Worm (Caenorhabditis elegans) whole organism, L4 larva: Measurements from ENCODE around the gene C37C3.10.

Experiments
- F10B5.3 ChIP-seq: sonication (generic microtip); optimal IDR thresholded peaks from 2 replicates; lab custom pipeline; 2016; ENCODE audit warnings: mild to moderate bottlenecking, missing genetic modification characterization, missing compliant biosample characterization
- F26F4.8 ChIP-seq: fragments of 200-800 bp; sonication (Bioruptor generic); conservative IDR thresholded peaks from 2 replicates; pipeline ENCODE4 v1.3.6; 2022; ENCODE audit warnings: missing genetic modification characterization, missing compliant biosample characterization
- F37D6.2 ChIP-seq: sonication (generic microtip); optimal IDR thresholded peaks from 2 replicates; lab custom pipeline; 2016; ENCODE audit warnings: mild to moderate bottlenecking, missing genetic modification characterization, missing compliant biosample characterization
- F49E8.2 ChIP-seq: sonication (generic microtip); optimal IDR thresholded peaks from 2 replicates; lab custom pipeline; 2016; ENCODE audit warnings: missing compliant biosample characterization, mild to moderate bottlenecking, missing genetic modification characterization, borderline replicate concordance
- T20F7.1 ChIP-seq: fragments of 200-800 bp; sonication (Bioruptor generic); optimal IDR thresholded peaks from 2 replicates; lab custom pipeline; 2018; ENCODE audit warnings: mild to moderate bottlenecking, missing genetic modification characterization, missing compliant biosample characterization
- T26A8.4 ChIP-seq: fragments of 200-800 bp; sonication (Bioruptor generic); IDR thresholded peaks from 2 replicates; pipeline ENCODE4 v1.3.6; 2022; ENCODE audit warnings: missing genetic modification characterization, missing compliant biosample characterization
- Y105C5A.15 ChIP-seq: fragments of 200-800 bp; sonication (Bioruptor generic); IDR thresholded peaks from 2 replicates; pipeline ENCODE4 v1.3.6; 2022; ENCODE audit warnings: missing genetic modification characterization, missing compliant biosample characterization
- Y5F2A.4 ChIP-seq: fragments of 200-800 bp; sonication (Bioruptor generic); optimal IDR thresholded peaks from 2 replicates; lab custom pipeline; 2018; ENCODE audit warnings: mild to moderate bottlenecking, missing genetic modification characterization, missing compliant biosample characterization
- ZK337.2 ChIP-seq: fragments of 200-800 bp; sonication (Bioruptor generic); IDR thresholded peaks from 2 replicates; pipeline ENCODE4 v1.3.6; 2022; ENCODE audit warnings: missing genetic modification reagents, missing genetic modification characterization, missing compliant biosample characterization
- ZK546.5 ChIP-seq, 2 experiments: sonication (generic microtip); optimal IDR thresholded peaks; 2 replicates each; lab custom pipeline; 2017; ENCODE audit warnings: missing biosample characterization in 2 of 2, missing genetic modification characterization in 2 of 2
- aly-2 ChIP-seq: sonication (generic microtip); optimal IDR thresholded peaks from 2 replicates; lab custom pipeline; 2018; ENCODE audit warnings: missing biosample characterization, missing genetic modification characterization
- arid-1 ChIP-seq: fragments of 200-800 bp; sonication (Bioruptor generic); conservative IDR thresholded peaks from 2 replicates; pipeline ENCODE4 v1.3.6; 2022; ENCODE audit warnings: missing genetic modification reagents, missing genetic modification characterization, missing compliant biosample characterization
- ceh-28 ChIP-seq: fragments of 150-350 bp; optimal IDR thresholded peaks from 2 replicates; lab custom pipeline; 2014; ENCODE audit warnings: missing biosample characterization, missing genetic modification reagents, missing genetic modification characterization
- ceh-62 ChIP-seq: sonication (generic microtip); optimal IDR thresholded peaks from 2 replicates; lab custom pipeline; 2017; ENCODE audit warnings: missing biosample characterization, missing genetic modification characterization
- ctbp-1 ChIP-seq: fragments of 200-800 bp; sonication (Bioruptor generic); IDR thresholded peaks from 2 replicates; pipeline ENCODE4 v1.3.6; 2022; ENCODE audit warnings: missing genetic modification reagents, missing genetic modification characterization, missing compliant biosample characterization
- daf-12 ChIP-seq: fragments of 150-350 bp; optimal IDR thresholded peaks from 2 replicates; lab custom pipeline; 2014; ENCODE audit warnings: missing biosample characterization, missing genetic modification reagents, missing genetic modification characterization
- daf-8 ChIP-seq: fragments of 200-800 bp; sonication (Bioruptor generic); IDR thresholded peaks from 2 replicates; pipeline ENCODE4 v1.3.6; 2022; ENCODE audit warnings: missing genetic modification characterization, missing compliant biosample characterization
- dmd-6 ChIP-seq: fragments of 200-800 bp; sonication (Bioruptor generic); IDR thresholded peaks from 2 replicates; pipeline ENCODE4 v1.3.6; 2022; ENCODE audit warnings: missing genetic modification reagents, missing genetic modification characterization, missing compliant biosample characterization
- dmd-8 ChIP-seq: fragments of 200-800 bp; sonication (Bioruptor generic); IDR thresholded peaks from 2 replicates; pipeline ENCODE4 v1.3.6; 2022; ENCODE audit warnings: missing genetic modification characterization, missing compliant biosample characterization
- dpl-1 ChIP-seq: fragments of 150-350 bp; optimal IDR thresholded peaks from 2 replicates; lab custom pipeline; 2014; ENCODE audit warnings: missing biosample characterization, missing genetic modification reagents, missing genetic modification characterization
- dve-1 ChIP-seq: sonication (generic microtip); optimal IDR thresholded peaks from 2 replicates; lab custom pipeline; 2017; ENCODE audit warnings: antibody characterized with exemption, mild to moderate bottlenecking, missing genetic modification characterization, missing compliant biosample characterization; ENCODE audit not compliant: insufficient read depth
- fkh-10 ChIP-seq: fragments of 150-350 bp; optimal IDR thresholded peaks from 2 replicates; lab custom pipeline; 2014; ENCODE audit warnings: missing biosample characterization, missing genetic modification reagents, missing genetic modification characterization
- fos-1 ChIP-seq: fragments of 150-350 bp; optimal IDR thresholded peaks from 2 replicates; lab custom pipeline; 2014; ENCODE audit warnings: missing biosample characterization, missing genetic modification characterization
- gei-8 ChIP-seq: fragments of 200-800 bp; sonication (Bioruptor generic); optimal IDR thresholded peaks from 2 replicates; lab custom pipeline; 2018; ENCODE audit warnings: mild to moderate bottlenecking, missing genetic modification characterization, missing compliant biosample characterization
- hif-1 ChIP-seq, 2 experiments: sonication (generic microtip); optimal IDR thresholded peaks; 2 replicates each; lab custom pipeline; 2016 to 2017; ENCODE audit warnings: missing compliant biosample characterization in 2 of 2, missing genetic modification characterization in 2 of 2, missing genetic modification reagents in 2 of 2, missing genotype in 2 of 2, mild to moderate bottlenecking in 1 of 2
- hlh-11 ChIP-seq: fragments of 200-800 bp; sonication (Bioruptor generic); optimal IDR thresholded peaks from 2 replicates; lab custom pipeline; 2018; ENCODE audit warnings: mild to moderate bottlenecking, missing genetic modification characterization, missing compliant biosample characterization
- lin-13 ChIP-seq: fragments of 150-350 bp; optimal IDR thresholded peaks from 2 replicates; lab custom pipeline; 2014; ENCODE audit warnings: missing biosample characterization, missing genetic modification reagents, missing genetic modification characterization
- lin-29 ChIP-seq: fragments of 200-800 bp; sonication (Bioruptor generic); IDR thresholded peaks from 2 replicates; pipeline ENCODE4 v1.3.6; 2022; ENCODE audit warnings: missing genetic modification reagents, missing genetic modification characterization, missing compliant biosample characterization
- lsy-2 ChIP-seq, 2 experiments: fragments of 150-350 bp in 1 of 2; sonication (generic microtip) in 1 of 2; optimal IDR thresholded peaks; 2 replicates each; lab custom pipeline; 2014 to 2017; ENCODE audit warnings: missing biosample characterization in 2 of 2, missing genetic modification characterization in 2 of 2
- mdl-1 ChIP-seq, 2 experiments: fragments of 150-350 bp in 1 of 2; sonication (generic microtip) in 1 of 2; optimal IDR thresholded peaks; 2 replicates each; lab custom pipeline; 2014 to 2017; ENCODE audit warnings: missing biosample characterization in 2 of 2, missing genetic modification characterization in 2 of 2
- mep-1 ChIP-seq: fragments of 150-350 bp; sonication (generic microtip); optimal IDR thresholded peaks from 3 replicates; lab custom pipeline; 2014; ENCODE audit warnings: missing biosample characterization, missing genetic modification characterization
- mes-2 ChIP-seq: sonication (generic microtip); optimal IDR thresholded peaks from 2 replicates; lab custom pipeline; 2016; ENCODE audit warnings: missing genotype, mild to moderate bottlenecking, missing genetic modification characterization, missing compliant biosample characterization; ENCODE audit not compliant: poor library complexity, severe bottlenecking
- mxl-2 ChIP-seq: fragments of 200-800 bp; sonication (Bioruptor generic); conservative IDR thresholded peaks from 2 replicates; pipeline ENCODE4 v1.3.6; 2022; ENCODE audit warnings: missing genetic modification reagents, missing genetic modification characterization, missing compliant biosample characterization
- mxl-3 ChIP-seq: fragments of 200-800 bp; sonication (Bioruptor generic); optimal IDR thresholded peaks from 2 replicates; lab custom pipeline; 2018; ENCODE audit warnings: mild to moderate bottlenecking, missing genetic modification characterization, missing compliant biosample characterization
- nhr-10 ChIP-seq: fragments of 150-350 bp; optimal IDR thresholded peaks from 2 replicates; lab custom pipeline; 2014; ENCODE audit warnings: missing biosample characterization, missing genetic modification characterization
- nhr-102 ChIP-seq: sonication (generic microtip); optimal IDR thresholded peaks from 2 replicates; lab custom pipeline; 2016; ENCODE audit warnings: mild to moderate bottlenecking, missing genetic modification characterization, moderate library complexity, missing compliant biosample characterization
- nhr-237 ChIP-seq: sonication (generic microtip); optimal IDR thresholded peaks from 2 replicates; lab custom pipeline; 2017; ENCODE audit warnings: missing biosample characterization, missing genetic modification characterization
- nhr-28 ChIP-seq: fragments of 150-350 bp; optimal IDR thresholded peaks from 2 replicates; lab custom pipeline; 2014; ENCODE audit warnings: missing biosample characterization, missing genetic modification characterization
- nhr-42 ChIP-seq: fragments of 200-800 bp; sonication (Bioruptor generic); IDR thresholded peaks from 2 replicates; pipeline ENCODE4 v1.3.6; 2022; ENCODE audit warnings: missing genetic modification characterization, missing compliant biosample characterization
- nhr-76 ChIP-seq: fragments of 150-350 bp; optimal IDR thresholded peaks from 2 replicates; lab custom pipeline; 2014; ENCODE audit warnings: missing biosample characterization, missing genetic modification characterization
- nhr-77 ChIP-seq: fragments of 150-350 bp; optimal IDR thresholded peaks from 2 replicates; lab custom pipeline; 2014; ENCODE audit warnings: missing biosample characterization, missing genetic modification characterization
- php-3 ChIP-seq: fragments of 200-800 bp; sonication (Bioruptor generic); IDR thresholded peaks from 2 replicates; pipeline ENCODE4 v1.3.6; 2022; ENCODE audit warnings: missing genetic modification reagents, missing genetic modification characterization, missing compliant biosample characterization
- pqm-1 ChIP-seq: sonication (generic microtip); optimal IDR thresholded peaks from 2 replicates; lab custom pipeline; 2017; ENCODE audit warnings: missing biosample characterization, missing genetic modification characterization
- set-16 ChIP-seq: fragments of 200-800 bp; sonication (Bioruptor generic); IDR thresholded peaks from 2 replicates; pipeline ENCODE4 v1.3.6; 2022; ENCODE audit warnings: missing genetic modification reagents, missing genetic modification characterization, missing compliant biosample characterization
- skn-1 ChIP-seq: fragments of 150-350 bp; optimal IDR thresholded peaks from 2 replicates; lab custom pipeline; 2014; ENCODE audit warnings: missing biosample characterization, missing genetic modification characterization
- snpc-1.2 ChIP-seq: fragments of 200-800 bp; sonication (Bioruptor generic); IDR thresholded peaks from 2 replicates; pipeline ENCODE4 v1.3.6; 2022; ENCODE audit warnings: missing genetic modification reagents, missing genetic modification characterization, missing compliant biosample characterization
- spr-1 ChIP-seq: sonication (generic microtip); optimal IDR thresholded peaks from 2 replicates; lab custom pipeline; 2016; ENCODE audit warnings: mild to moderate bottlenecking, missing genetic modification characterization, missing compliant biosample characterization
- spr-3 ChIP-seq: fragments of 200-800 bp; sonication (Bioruptor generic); optimal IDR thresholded peaks from 2 replicates; lab custom pipeline; 2018; ENCODE audit warnings: mild to moderate bottlenecking, missing genetic modification characterization, missing compliant biosample characterization
- unc-62 ChIP-seq, 3 experiments: fragments of 150-350 bp in 1 of 3; sonication (generic microtip); optimal IDR thresholded peaks in 2 of 3; peaks in 1 of 3; 1 replicate in 1 of 3; 2 replicates in 2 of 3; lab custom pipeline; 2014 to 2017; ENCODE audit warnings: missing biosample characterization in 3 of 3, missing genetic modification characterization in 3 of 3, missing genetic modification reagents in 3 of 3, missing genotype in 1 of 3
- zag-1 ChIP-seq: fragments of 150-350 bp; optimal IDR thresholded peaks from 2 replicates; lab custom pipeline; 2014; ENCODE audit warnings: missing biosample characterization, missing genetic modification characterization
- zfp-2 ChIP-seq: sonication (generic microtip); optimal IDR thresholded peaks from 2 replicates; lab custom pipeline; 2016; ENCODE audit warnings: mild to moderate bottlenecking, missing genetic modification characterization, missing compliant biosample characterization

C37C3.10 gene

DNA sequence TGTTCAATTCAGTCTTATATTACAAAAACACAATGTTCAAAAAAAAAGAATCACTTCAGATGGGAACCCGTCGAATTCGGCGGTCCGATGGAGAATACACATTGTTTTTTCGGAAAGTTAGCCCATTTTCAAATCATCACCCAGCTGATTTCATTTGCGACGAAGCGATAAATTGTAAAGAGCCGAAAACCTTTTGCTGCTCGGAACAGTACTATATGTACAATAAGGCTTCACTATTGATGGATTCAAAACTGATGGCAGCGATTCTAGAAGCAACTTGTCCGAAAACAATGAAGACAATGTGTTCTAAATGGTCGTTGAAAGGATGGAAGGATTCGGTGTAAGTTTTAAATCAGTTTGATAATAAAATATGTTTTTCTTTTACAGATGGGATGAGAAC is 4.9 kb downstream of the C37C3.10 start, which contains the start of gene C37C3.1 (continued):
- TF ChIP-seq dpl-1 (GFP tag; lab: Kevin White, UChicago) (no peak), php-3 (GFP tag; lab: Robert Waterston, UW) (no peak), lin-29 (no peak), ceh-62 (tag; lab: Kevin White, UChicago) (no peak), lsy-2 (tag; optimal IDR thresholded peaks at IDR 0.05; lab: Kevin White, UChicago) (peak in 1 of 2 experiments; percentile 59), ceh-28 (tag; lab: Kevin White, UChicago) (no peak), daf-8 (GFP tag; lab: Robert Waterston, UW) (0 out of 2 replicates have a peak, but pooled peaks have one; percentile 13), nhr-76 (tag; lab: Kevin White, UChicago) (no peak), ZK546.5 (tag; optimal IDR thresholded peaks at IDR 0.05; lab: Kevin White, UChicago) (no peak), lin-13 (GFP tag; lab: Kevin White, UChicago) (peak; percentile 57), mxl-3 (GFP tag; lab: Kevin White, UChicago) (no peak), mxl-2 (no peak), Y105C5A.15 (GFP tag; lab: Robert Waterston, UW) (no peak), gei-8 (GFP tag; lab: Kevin White, UChicago) (no peak), dmd-8 (GFP tag; lab: Robert Waterston, UW) (0 out of 2 replicates have a peak, but pooled peaks have one; percentile 24), T26A8.4 (GFP tag; lab: Robert Waterston, UW) (peak; percentile 81), nhr-77 (tag; lab: Kevin White, UChicago) (no peak), pqm-1 (tag; lab: Kevin White, UChicago) (no peak), nhr-237 (tag; lab: Kevin White, UChicago) (no peak), unc-62 (GFP tag; optimal IDR thresholded peaks at IDR 0.05 in 1 of 2; lab: Kevin White, UChicago) (no peak), unc-62 (tag; optimal IDR thresholded peaks at IDR 0.05; lab: Kevin White, UChicago) (no peak), hlh-11 (tag; lab: Kevin White, UChicago) (no peak), mep-1 (tag; lab: Kevin White, UChicago) (peak; percentile 35), mdl-1 (tag; optimal IDR thresholded peaks at IDR 0.05; lab: Kevin White, UChicago) (no peak), snpc-1.2 (GFP tag; lab: Robert Waterston, UW) (peak; percentile 23; the same call in 1 of the 2 replicates), fkh-10 (GFP tag; lab: Kevin White, UChicago) (no peak), dmd-6 (GFP tag; lab: Robert Waterston, UW) (no peak), zfp-2 (no peak), dve-1 (tag; lab: Kevin White, UChicago) (peak; percentile 14), spr-1 (tag; lab: Kevin White, UChicago) (peak; percentile 19), F10B5.3 (tag; lab: Kevin White, UChicago) (peak; percentile 59), set-16 (no peak), F49E8.2 (tag; lab: Kevin White, UChicago) (peak; percentile 17), hif-1 (tag; optimal IDR thresholded peaks at IDR 0.05; lab: Kevin White, UChicago) (no peak), F37D6.2 (tag; lab: Kevin White, UChicago) (no peak), Y5F2A.4 (GFP tag; lab: Kevin White, UChicago) (peak; percentile 24), ctbp-1 (GFP tag; lab: Robert Waterston, UW) (0 out of 2 replicates have a peak, but pooled peaks have one; percentile 49), T20F7.1 (GFP tag; lab: Kevin White, UChicago) (no peak), daf-12 (tag; lab: Kevin White, UChicago) (no peak), nhr-10 (tag; lab: Kevin White, UChicago) (no peak), F26F4.8 (GFP tag; lab: Robert Waterston, UW) (no peak), mes-2 (tag; lab: Kevin White, UChicago) (no peak), skn-1 (tag; lab: Kevin White, UChicago) (no peak), arid-1 (GFP tag; lab: Robert Waterston, UW) (peak; percentile 57; the same call in 1 of the 2 replicates), ZK337.2 (no peak), nhr-28 (tag; lab: Kevin White, UChicago) (no peak), fos-1 (tag; lab: Kevin White, UChicago) (no peak), nhr-102 (tag; lab: Kevin White, UChicago) (peak; percentile 69), aly-2 (no peak), nhr-42 (GFP tag; lab: Robert Waterston, UW) (no peak), zag-1 (tag; lab: Kevin White, UChicago) (no peak), spr-3 (GFP tag; lab: Kevin White, UChicago) (peak; percentile 13)
